Worm (Caenorhabditis elegans): ENCODE measurements around the gene T05C3.2.

T05C3.2 gene

DNA sequence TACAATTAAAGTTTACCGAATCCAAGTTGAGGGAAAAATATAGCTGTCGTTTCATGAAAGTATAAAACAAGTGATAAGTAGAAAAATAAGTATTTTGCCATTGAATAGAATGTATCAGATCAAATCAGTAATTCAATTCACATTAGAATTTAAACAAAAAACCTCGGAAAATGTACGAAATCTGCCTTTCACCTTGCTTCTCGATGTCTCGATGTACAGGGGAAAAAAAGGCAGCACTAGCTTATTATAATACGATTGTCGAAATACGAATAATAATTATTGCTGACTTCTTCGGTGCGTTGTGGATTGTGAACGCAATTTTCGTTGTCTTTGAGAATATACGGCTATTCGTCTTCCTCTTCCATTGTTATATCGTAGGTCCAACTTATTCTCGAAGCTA is 4.8 kb upstream of the T05C3.2 start, which contains the start of gene grl-18:
Gene grl-18 (minus strand): TSS at position 101 of the 400 bp plus-strand sequence.
- no peak for TF ChIP-seq hlh-4 (tag; optimal IDR thresholded peaks at IDR 0.05)
- TF ChIP-seq lin-15B (tag; optimal IDR thresholded peaks at IDR 0.05): no peak
- no peak for TF ChIP-seq lin-14 (GFP tag; optimal IDR thresholded peaks at IDR 0.05)
- TF ChIP-seq egl-13 (tag; optimal IDR thresholded peaks at IDR 0.05): no peak
- no peak for TF ChIP-seq ceh-90 (tag; optimal IDR thresholded peaks at IDR 0.05)
- TF ChIP-seq unc-86 (tag; optimal IDR thresholded peaks at IDR 0.05): no peak
- TF ChIP-seq lin-39 (tag; optimal IDR thresholded peaks at IDR 0.05): no peak
- TF ChIP-seq fos-1 (tag; optimal IDR thresholded peaks at IDR 0.05): no peak
- no peak for TF ChIP-seq hpl-2 (GFP tag; optimal IDR thresholded peaks at IDR 0.05)
- no peak for TF ChIP-seq lir-3 (tag; optimal IDR thresholded peaks at IDR 0.05; ENCODE audit: poor library complexity)

DNA sequence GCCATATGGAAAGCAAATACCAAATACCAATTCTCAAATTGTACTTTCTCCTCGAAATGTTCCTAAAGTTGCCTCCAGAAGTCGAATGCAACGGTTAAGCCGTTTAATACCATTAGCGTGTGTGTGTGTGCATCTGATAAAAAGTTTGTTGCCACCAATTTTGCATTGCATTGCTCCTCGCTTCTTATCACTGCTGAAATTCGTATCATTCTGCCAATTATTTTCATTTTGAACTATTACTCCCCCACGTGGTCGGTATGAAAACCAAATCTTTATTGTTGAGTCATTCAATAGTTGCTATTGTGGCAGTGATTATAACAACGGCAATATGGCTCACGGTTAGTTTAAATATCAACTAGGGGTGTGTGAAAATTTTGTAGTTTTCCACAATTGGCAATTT is 3.3 kb upstream of the T05C3.2 start, which contains the start of gene T05C3.6:
Gene T05C3.6 (plus strand): TSS at position 241 of the 400 bp plus-strand sequence.
- TF ChIP-seq lin-35 (GFP tag; optimal IDR thresholded peaks at IDR 0.05): peak in 1 of 2 experiments; percentile 19
- TF ChIP-seq elt-2 (tag; optimal IDR thresholded peaks at IDR 0.05): peak; percentile 76
- no peak for TF ChIP-seq hpl-2 (GFP tag; optimal IDR thresholded peaks at IDR 0.05)
- TF ChIP-seq ama-1 (optimal IDR thresholded peaks at IDR 0.05): no peak

DNA sequence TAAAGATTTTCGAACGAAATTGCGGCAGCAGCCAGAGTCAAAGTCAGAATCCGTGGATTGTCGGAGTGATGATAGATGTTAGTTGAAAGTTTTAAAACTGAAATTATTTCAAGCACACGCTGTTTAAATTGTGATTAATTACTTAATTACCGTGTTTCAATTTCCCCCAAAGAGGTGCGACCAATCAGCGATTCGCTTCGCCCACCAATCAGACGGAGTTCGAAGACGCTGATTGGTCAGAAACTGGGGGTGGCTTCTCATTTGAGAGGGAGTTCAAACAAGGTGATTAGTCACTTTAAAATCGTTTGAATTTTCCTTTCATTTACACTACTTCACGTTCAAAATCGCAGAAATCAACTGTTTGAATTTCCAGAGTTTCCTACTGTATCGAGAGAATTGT is 5.9 kb downstream of the T05C3.2 start:
- TF ChIP-seq ama-1 (optimal IDR thresholded peaks at IDR 0.05) (no peak), vab-15 (tag; optimal IDR thresholded peaks at IDR 0.05) (no peak), irx-1 (tag; optimal IDR thresholded peaks at IDR 0.05) (no peak), fkh-4 (tag; optimal IDR thresholded peaks at IDR 0.05; ENCODE audit: borderline replicate concordance) (no peak), lin-14 (GFP tag; optimal IDR thresholded peaks at IDR 0.05) (no peak), xbp-1 (tag; optimal IDR thresholded peaks at IDR 0.05) (no peak), nhr-237 (tag; optimal IDR thresholded peaks at IDR 0.05) (no peak), sptf-1 (tag; optimal IDR thresholded peaks at IDR 0.05) (no peak), efl-1 (optimal IDR thresholded peaks at IDR 0.05) (no peak), efl-1 (GFP tag; optimal IDR thresholded peaks at IDR 0.05 in 1 of 2) (no peak), snpc-4 (tag; optimal IDR thresholded peaks at IDR 0.05) (no peak), egl-13 (tag; optimal IDR thresholded peaks at IDR 0.05) (no peak)

DNA sequence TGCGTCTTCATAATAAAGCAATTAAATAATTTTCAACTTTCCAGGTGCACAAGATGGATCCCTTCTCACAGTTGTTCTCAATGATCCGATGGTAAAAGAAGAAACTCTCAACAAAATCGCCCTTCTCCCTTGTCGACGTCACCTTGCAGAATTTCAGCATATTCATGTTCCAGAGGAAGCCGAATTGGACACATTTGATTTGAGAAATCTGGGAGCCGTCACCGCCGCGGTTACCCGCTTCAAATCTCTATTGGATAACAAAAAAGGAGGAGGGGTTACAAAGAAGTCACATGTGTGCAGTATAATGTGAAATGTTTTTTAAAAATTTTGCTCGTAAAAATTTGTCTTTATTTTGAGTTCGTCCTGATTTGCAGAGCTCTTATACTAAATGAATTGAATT is 9.2 kb downstream of the T05C3.2 start:
- no peak for TF ChIP-seq pax-3 (tag; optimal IDR thresholded peaks at IDR 0.05)
- TF ChIP-seq unc-98 (GFP tag; IDR thresholded peaks at IDR 0.05): no peak
- no peak for TF ChIP-seq tbx-2 (tag; optimal IDR thresholded peaks at IDR 0.05)
- TF ChIP-seq mep-1 (tag; optimal IDR thresholded peaks at IDR 0.05): no peak
- no peak for TF ChIP-seq nhr-12 (tag; optimal IDR thresholded peaks at IDR 0.05)
- TF ChIP-seq C04F5.9 (tag; optimal IDR thresholded peaks at IDR 0.05): no peak
- TF ChIP-seq hlh-4 (tag; optimal IDR thresholded peaks at IDR 0.05): no peak
- no peak for TF ChIP-seq lir-3 (tag; optimal IDR thresholded peaks at IDR 0.05; ENCODE audit: poor library complexity)
- TF ChIP-seq lin-35 (GFP tag; optimal IDR thresholded peaks at IDR 0.05): peak in 1 of 2 experiments; percentile 5
- TF ChIP-seq elt-2 (tag; optimal IDR thresholded peaks at IDR 0.05): no peak
- TF ChIP-seq ama-1 (optimal IDR thresholded peaks at IDR 0.05): peak; percentile 38
- TF ChIP-seq isw-1 (GFP tag; IDR thresholded peaks at IDR 0.05): no peak
- TF ChIP-seq egl-27 (tag; optimal IDR thresholded peaks at IDR 0.05): no peak
- no peak for TF ChIP-seq sox-4 (tag; optimal IDR thresholded peaks at IDR 0.05)

DNA sequence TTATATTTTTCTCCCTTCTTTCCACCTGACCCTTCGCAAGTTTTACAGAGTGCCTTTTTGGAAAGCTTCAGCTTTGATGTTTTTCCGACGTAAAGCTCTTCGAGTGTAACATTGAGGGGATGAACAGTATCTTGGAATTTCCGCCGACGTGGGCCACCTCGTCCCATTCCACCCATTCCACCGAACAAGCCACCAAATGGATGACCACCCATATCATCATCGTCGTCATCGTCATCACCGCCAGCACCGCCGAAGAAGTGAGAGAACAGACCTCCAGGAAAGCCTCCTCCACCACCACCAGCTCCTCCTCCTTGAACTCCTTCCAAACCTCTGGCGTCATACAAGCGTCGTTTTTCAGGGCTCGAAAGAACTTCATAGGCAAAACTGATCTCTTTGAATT is 10.7 kb downstream of the T05C3.2 start:
- TF ChIP-seq tlp-1 (tag; optimal IDR thresholded peaks at IDR 0.05) (no peak), ets-5 (GFP tag; IDR thresholded peaks at IDR 0.05) (0 out of 2 replicates have a peak, but pooled peaks have one; percentile 41)

DNA sequence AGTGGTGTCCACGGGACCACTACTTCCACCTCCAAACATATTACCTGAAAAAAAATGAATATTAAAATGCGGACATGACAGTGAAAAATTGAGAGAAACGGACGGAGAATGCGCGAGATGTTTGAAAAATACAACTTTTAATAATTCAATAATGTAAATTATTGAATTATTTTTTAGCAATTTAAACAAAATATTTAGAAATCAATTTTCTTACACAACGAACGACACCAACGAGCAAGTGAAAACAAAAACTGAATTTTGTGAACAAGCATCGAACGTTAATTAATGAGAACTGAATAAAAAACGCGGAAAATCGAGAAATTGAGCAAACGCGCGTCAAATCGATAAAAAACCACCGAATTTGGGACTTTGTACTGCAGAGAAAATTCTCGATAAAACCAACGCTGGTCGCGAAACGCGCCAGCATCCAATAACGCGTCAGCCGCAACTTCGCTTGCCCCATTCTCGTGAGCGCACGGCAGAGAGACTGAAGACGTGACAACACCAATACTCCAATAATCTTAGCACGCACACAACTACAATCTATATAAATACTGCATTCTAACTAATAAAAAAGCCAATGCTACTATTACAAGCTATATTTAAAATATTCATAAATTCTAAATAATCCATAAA is 11.4 kb downstream of the T05C3.2 start, which contains the start of the genes dnj-19 and nhr-47:
Gene dnj-19 (minus strand): TSS at position 51 of the 636 bp plus-strand sequence.
Gene nhr-47 (plus strand): TSS at position 447 of the 636 bp plus-strand sequence.
- peak; percentile 92 to 95 (median 94) for TF ChIP-seq ceh-82 (tag; optimal IDR thresholded peaks at IDR 0.05)
- TF ChIP-seq lin-15B (tag; optimal IDR thresholded peaks at IDR 0.05): peak; percentile 77
- peak; percentile 21 for TF ChIP-seq aly-2 (tag; optimal IDR thresholded peaks at IDR 0.05)
- peak; percentile 88 for TF ChIP-seq efl-1 (optimal IDR thresholded peaks at IDR 0.05)
- peak; percentile 81 to 98 for TF ChIP-seq efl-1 (GFP tag; optimal IDR thresholded peaks at IDR 0.05 in 1 of 2)
- peak; percentile 22 for TF ChIP-seq pag-3 (tag; optimal IDR thresholded peaks at IDR 0.05; ENCODE audit: borderline replicate concordance, insufficient read depth)
- peak; percentile 90 to 92 for TF ChIP-seq lsy-2 (tag; optimal IDR thresholded peaks at IDR 0.05)
- no peak for TF ChIP-seq ces-1 (GFP tag; optimal IDR thresholded peaks at IDR 0.05)
- peak; percentile 87 to 90 for TF ChIP-seq lin-35 (GFP tag; optimal IDR thresholded peaks at IDR 0.05)
- peak; percentile 89 for TF ChIP-seq jun-1 (tag; optimal IDR thresholded peaks at IDR 0.05)
- TF ChIP-seq ztf-11 (tag; optimal IDR thresholded peaks at IDR 0.05): peak in 1 of 2 experiments; percentile 72
- TF ChIP-seq unc-130 (tag; optimal IDR thresholded peaks at IDR 0.05): peak; percentile 73
- no peak for TF ChIP-seq ceh-90 (tag; optimal IDR thresholded peaks at IDR 0.05)
- TF ChIP-seq fos-1 (tag; optimal IDR thresholded peaks at IDR 0.05): peak; percentile 72
- peak; percentile 51 for TF ChIP-seq aha-1 (tag; optimal IDR thresholded peaks at IDR 0.05)
- TF ChIP-seq egl-13 (tag; optimal IDR thresholded peaks at IDR 0.05): peak; percentile 92
- TF ChIP-seq lin-39 (tag; optimal IDR thresholded peaks at IDR 0.05): peak; percentile 83

Measured in whole organism, L1 larva.